Fruit fly (Drosophila melanogaster): ENCODE data around the gene Sems.

Sems gene

DNA sequence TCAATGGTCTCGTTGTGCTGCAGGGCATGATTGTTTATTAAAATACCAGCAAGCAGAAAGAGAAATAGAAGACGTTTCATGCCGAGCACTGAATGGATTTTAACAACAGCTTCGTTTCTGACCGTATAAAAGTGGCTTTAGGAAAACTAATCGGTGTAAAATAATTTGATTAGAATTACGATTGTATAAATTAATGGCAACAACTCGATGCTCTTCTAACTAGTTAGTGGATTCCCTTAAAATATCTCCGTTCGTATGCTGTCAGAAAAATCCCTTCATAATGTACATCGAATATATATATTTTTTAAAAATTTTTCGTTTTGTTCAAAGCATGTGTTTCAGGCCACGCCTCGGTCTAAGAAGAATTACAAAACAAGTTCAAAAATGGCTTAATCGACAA lies at the start of gene Sems, which contains the start of gene CG10588:
Gene Sems, minus strand, starts transcription at position 101 of the 400 bp plus-strand sequence.
Gene CG10588, plus strand, starts transcription at position 285 of the 400 bp plus-strand sequence.
- TF ChIP-seq CG8159 (tag; optimal IDR thresholded peaks at IDR 0.05), result no peak
- no peak for TF ChIP-seq rn (GFP tag; IDR thresholded peaks at IDR 0.05)
- no peak for TF ChIP-seq CG15710 (tag; optimal IDR thresholded peaks at IDR 0.05)
- no peak for TF ChIP-seq CG8301 (tag; optimal IDR thresholded peaks at IDR 0.05)
- no peak for TF ChIP-seq EcR (GFP tag; optimal IDR thresholded peaks at IDR 0.05)
- no peak for TF ChIP-seq CG34367 (tag; optimal IDR thresholded peaks at IDR 0.05)
- TF ChIP-seq Snoo (tag; optimal IDR thresholded peaks at IDR 0.05), result no peak
- no peak for TF ChIP-seq CG13204 (GFP tag; optimal IDR thresholded peaks at IDR 0.05)
- TF ChIP-seq CG10348 (GFP tag; IDR thresholded peaks at IDR 0.05), result no peak
- TF ChIP-seq CG14655 (GFP tag; optimal IDR thresholded peaks at IDR 0.05), result no peak
- TF ChIP-seq CG12605 (GFP tag; IDR thresholded peaks at IDR 0.05), result no peak
- TF ChIP-seq Pif1A (GFP tag; optimal IDR thresholded peaks at IDR 0.05), result no peak
- no peak for TF ChIP-seq CG4496 (GFP tag; IDR thresholded peaks at IDR 0.05)
- no peak for TF ChIP-seq CG17806 (tag; optimal IDR thresholded peaks at IDR 0.05)
- TF ChIP-seq CG9948 (tag; optimal IDR thresholded peaks at IDR 0.05), result no peak
- TF ChIP-seq fd96Ca (GFP tag; IDR thresholded peaks at IDR 0.05), result no peak

- TF ChIP-seq CG12605 (GFP tag; IDR thresholded peaks at IDR 0.05) (no peak), rn (GFP tag; IDR thresholded peaks at IDR 0.05) (no peak), CG15710 (tag; optimal IDR thresholded peaks at IDR 0.05) (no peak), EcR (GFP tag; optimal IDR thresholded peaks at IDR 0.05) (no peak), Pif1B (GFP tag; optimal IDR thresholded peaks at IDR 0.05) (no peak), CG8301 (tag; optimal IDR thresholded peaks at IDR 0.05) (no peak), CG8159 (tag; optimal IDR thresholded peaks at IDR 0.05) (no peak), CG4496 (GFP tag; IDR thresholded peaks at IDR 0.05) (no peak), Ets98B (GFP tag; IDR thresholded peaks at IDR 0.05) (no peak), CG9948 (tag; optimal IDR thresholded peaks at IDR 0.05) (no peak), CG13204 (GFP tag; optimal IDR thresholded peaks at IDR 0.05) (no peak)
Observed at dm6 chr3L:20999639-21000038, 43.1 kb upstream of the Sems start.

- TF ChIP-seq rn (GFP tag; IDR thresholded peaks at IDR 0.05), result no peak
- TF ChIP-seq Pif1B (GFP tag; optimal IDR thresholded peaks at IDR 0.05), result no peak
- no peak for TF ChIP-seq D1 (tag; optimal IDR thresholded peaks at IDR 0.05)
Observed at dm6 chr3L:20991373-20991772, 34.8 kb upstream of the Sems start, which contains the start of gene CG12984. Gene CG12984, plus strand, starts transcription at chr3L:20991673.

DNA sequence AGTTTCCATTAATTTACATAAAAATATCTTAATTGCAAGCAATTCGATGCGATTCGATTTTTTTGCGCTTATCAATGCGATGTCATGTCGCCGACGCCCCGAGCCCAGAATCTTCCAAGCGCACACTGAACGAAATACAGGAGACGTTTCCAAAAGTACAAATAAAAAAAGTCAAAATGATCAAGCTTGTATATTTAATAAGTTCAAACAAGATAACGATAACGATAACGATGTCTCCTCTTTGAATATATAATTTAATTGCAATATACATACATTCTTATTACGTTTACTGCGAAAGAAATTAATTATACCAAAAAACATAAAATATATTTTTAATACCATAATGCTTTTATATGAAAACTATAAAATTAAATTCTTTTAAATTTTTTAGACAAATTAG lies 33.7 kb upstream of the Sems start:
- TF ChIP-seq CG34367 (tag; optimal IDR thresholded peaks at IDR 0.05) (peak; percentile 67), rn (GFP tag; IDR thresholded peaks at IDR 0.05) (no peak), fd96Ca (GFP tag; IDR thresholded peaks at IDR 0.05) (no peak), Ets98B (GFP tag; IDR thresholded peaks at IDR 0.05) (no peak), CG9948 (tag; optimal IDR thresholded peaks at IDR 0.05) (peak; percentile 70), CG14655 (GFP tag; optimal IDR thresholded peaks at IDR 0.05) (no peak), D1 (tag; optimal IDR thresholded peaks at IDR 0.05) (peak; percentile 65), CG12605 (GFP tag; IDR thresholded peaks at IDR 0.05) (no peak), CG10348 (GFP tag; IDR thresholded peaks at IDR 0.05) (no peak), CG4496 (GFP tag; IDR thresholded peaks at IDR 0.05) (no peak), CG15710 (tag; optimal IDR thresholded peaks at IDR 0.05) (peak; percentile 71), gl (tag; optimal IDR thresholded peaks at IDR 0.05) (no peak), Pif1B (GFP tag; optimal IDR thresholded peaks at IDR 0.05) (peak; percentile 48), CG8159 (tag; optimal IDR thresholded peaks at IDR 0.05) (peak; percentile 83), Snoo (tag; optimal IDR thresholded peaks at IDR 0.05) (peak; percentile 38), CG17806 (tag; optimal IDR thresholded peaks at IDR 0.05) (peak; percentile 69)

- TF ChIP-seq CG10348 (GFP tag; IDR thresholded peaks at IDR 0.05) (no peak), EcR (GFP tag; optimal IDR thresholded peaks at IDR 0.05) (no peak), CG9948 (tag; optimal IDR thresholded peaks at IDR 0.05) (peak; percentile 87), CG8159 (tag; optimal IDR thresholded peaks at IDR 0.05) (peak; percentile 83), D1 (tag; optimal IDR thresholded peaks at IDR 0.05) (peak; percentile 60), CG12605 (GFP tag; IDR thresholded peaks at IDR 0.05) (peak; percentile 39; the same call in 1 of the 2 replicates), rn (GFP tag; IDR thresholded peaks at IDR 0.05) (no peak; the same call in 1 of the 2 replicates), Pif1A (GFP tag; optimal IDR thresholded peaks at IDR 0.05) (peak; percentile 74), fd96Ca (GFP tag; IDR thresholded peaks at IDR 0.05) (0 out of 3 replicates have a peak, but pooled peaks have one; percentile 45), Snoo (tag; optimal IDR thresholded peaks at IDR 0.05) (no peak), Ets98B (GFP tag; IDR thresholded peaks at IDR 0.05) (peak; percentile 56), CG15710 (tag; optimal IDR thresholded peaks at IDR 0.05) (peak; percentile 72), CG14655 (GFP tag; optimal IDR thresholded peaks at IDR 0.05) (peak; percentile 87), CG8301 (tag; optimal IDR thresholded peaks at IDR 0.05) (peak; percentile 81), CG32121 (GFP tag; IDR thresholded peaks at IDR 0.05) (no peak), Pif1B (GFP tag; optimal IDR thresholded peaks at IDR 0.05) (peak; percentile 63), CG4496 (GFP tag; IDR thresholded peaks at IDR 0.05) (peak; percentile 73; the same call in 2 of the 3 replicates), gl (tag; optimal IDR thresholded peaks at IDR 0.05) (peak; percentile 71), CG34367 (tag; optimal IDR thresholded peaks at IDR 0.05) (peak; percentile 81), CG17806 (tag; optimal IDR thresholded peaks at IDR 0.05) (peak; percentile 91), CG13204 (GFP tag; optimal IDR thresholded peaks at IDR 0.05) (peak; percentile 55)
Observed at dm6 chr3L:20988862-20989261, 32.3 kb upstream of the Sems start.

- TF ChIP-seq CG15710 (tag; optimal IDR thresholded peaks at IDR 0.05), result peak; percentile 53
- peak; percentile 60 for TF ChIP-seq CG9948 (tag; optimal IDR thresholded peaks at IDR 0.05)
- no peak for TF ChIP-seq CG32121 (GFP tag; IDR thresholded peaks at IDR 0.05)
- no peak for TF ChIP-seq CG13204 (GFP tag; optimal IDR thresholded peaks at IDR 0.05)
- TF ChIP-seq CG14655 (GFP tag; optimal IDR thresholded peaks at IDR 0.05), result peak; percentile 73
- TF ChIP-seq CG8159 (tag; optimal IDR thresholded peaks at IDR 0.05), result peak; percentile 59
- TF ChIP-seq CG12605 (GFP tag; IDR thresholded peaks at IDR 0.05), result no peak
- no peak for TF ChIP-seq CG10348 (GFP tag; IDR thresholded peaks at IDR 0.05)
- peak; percentile 47 for TF ChIP-seq CG34367 (tag; optimal IDR thresholded peaks at IDR 0.05)
- TF ChIP-seq CG17806 (tag; optimal IDR thresholded peaks at IDR 0.05), result peak; percentile 58
- peak; percentile 45 for TF ChIP-seq CG8301 (tag; optimal IDR thresholded peaks at IDR 0.05)
Observed at dm6 chr3L:20987895-20988294, 31.3 kb upstream of the Sems start.
